Worm (Caenorhabditis elegans): ENCODE data around the gene K01G12.3.

K01G12.3 gene

DNA sequence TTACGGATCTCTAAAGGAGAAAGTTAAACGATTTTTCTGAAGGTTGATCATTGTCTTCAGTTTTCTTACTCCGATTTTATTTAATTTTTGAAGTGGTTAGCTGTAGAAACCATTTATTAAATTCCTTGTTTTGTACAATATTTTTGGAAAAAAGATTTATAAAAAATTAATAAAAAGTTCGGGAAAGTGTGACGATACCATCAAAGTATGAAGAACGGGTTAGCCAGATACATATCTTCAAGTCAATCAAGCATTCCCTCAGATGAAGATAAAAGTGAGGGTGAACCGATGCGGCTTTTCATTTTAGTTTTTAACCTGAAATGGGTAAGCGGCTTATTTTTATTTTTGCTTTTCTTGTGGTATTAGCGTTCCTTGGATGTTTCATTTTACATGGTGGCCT is 27.8 kb upstream of the K01G12.3 start, which contains the start of gene R05A10.6:
Gene R05A10.6, plus strand, starts transcription at position 301 of the 400 bp plus-strand sequence.
- TF ChIP-seq egl-43 (GFP tag; IDR thresholded peaks at IDR 0.05) (no peak), nhr-111 (GFP tag; optimal IDR thresholded peaks at IDR 0.05) (no peak), php-3 (GFP tag; IDR thresholded peaks at IDR 0.05) (no peak), hmg-1.1 (GFP tag; IDR thresholded peaks at IDR 0.05) (no peak), lir-3 (tag; optimal IDR thresholded peaks at IDR 0.05) (no peak), mdl-1 (tag; optimal IDR thresholded peaks at IDR 0.05) (no peak), Y105C5A.15 (GFP tag; IDR thresholded peaks at IDR 0.05) (no peak), T20F7.1 (GFP tag; optimal IDR thresholded peaks at IDR 0.05) (no peak), daf-8 (GFP tag; IDR thresholded peaks at IDR 0.05) (no peak), lin-15B (tag; optimal IDR thresholded peaks at IDR 0.05) (no peak), nhr-102 (tag; optimal IDR thresholded peaks at IDR 0.05) (no peak), mes-2 (tag; optimal IDR thresholded peaks at IDR 0.05; ENCODE audit: poor library complexity, severe bottlenecking) (no peak)

DNA sequence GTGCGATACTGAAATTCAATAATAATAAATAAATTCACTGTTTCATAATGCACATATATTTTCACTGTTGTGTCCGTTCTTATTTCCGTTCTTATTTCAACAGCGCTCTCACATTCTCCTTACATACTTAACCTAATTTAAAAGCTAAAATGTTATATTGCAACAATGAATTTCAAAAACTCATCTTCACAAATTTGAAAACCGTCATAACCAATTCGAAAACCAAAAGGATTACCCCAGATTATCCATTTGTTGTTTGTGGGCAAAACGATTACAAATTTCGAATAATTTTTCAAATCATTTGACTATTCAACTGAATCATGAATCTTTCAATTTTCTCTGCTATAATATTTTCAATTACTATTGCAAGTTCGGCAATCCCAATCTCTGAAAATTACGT is 21.1 kb upstream of the K01G12.3 start, which contains the start of gene R05A10.4:
Gene R05A10.4, plus strand, starts transcription at position 301 of the 400 bp plus-strand sequence.
- TF ChIP-seq tra-1 (GFP tag; IDR thresholded peaks at IDR 0.05): no peak
- no peak for TF ChIP-seq F10B5.3 (tag; optimal IDR thresholded peaks at IDR 0.05)
- no peak for TF ChIP-seq nhr-102 (tag; optimal IDR thresholded peaks at IDR 0.05)
- TF ChIP-seq spr-1 (tag; optimal IDR thresholded peaks at IDR 0.05): no peak
- no peak for TF ChIP-seq fkh-10 (GFP tag; optimal IDR thresholded peaks at IDR 0.05)
- no peak for TF ChIP-seq daf-16 (GFP tag; optimal IDR thresholded peaks at IDR 0.05)
- TF ChIP-seq daf-16 (tag; optimal IDR thresholded peaks at IDR 0.05): no peak
- no peak for TF ChIP-seq dmd-8 (GFP tag; IDR thresholded peaks at IDR 0.05)
- TF ChIP-seq aly-2 (tag; optimal IDR thresholded peaks at IDR 0.05): no peak
- TF ChIP-seq nhr-237 (tag; optimal IDR thresholded peaks at IDR 0.05): no peak
- TF ChIP-seq jun-1 (tag; optimal IDR thresholded peaks at IDR 0.05): no peak
- no peak for TF ChIP-seq unc-62 (GFP tag; optimal IDR thresholded peaks at IDR 0.05 in 1 of 2)
- no peak for TF ChIP-seq unc-62 (tag; optimal IDR thresholded peaks at IDR 0.05)
- TF ChIP-seq zfp-3 (GFP tag; conservative IDR thresholded peaks at IDR 0.05): no peak
- no peak for TF ChIP-seq T20F7.1 (GFP tag; optimal IDR thresholded peaks at IDR 0.05)
- no peak for TF ChIP-seq hlh-30 (tag; optimal IDR thresholded peaks at IDR 0.05; ENCODE audit: insufficient read depth)
- TF ChIP-seq ztf-7 (tag; optimal IDR thresholded peaks at IDR 0.05): no peak

DNA sequence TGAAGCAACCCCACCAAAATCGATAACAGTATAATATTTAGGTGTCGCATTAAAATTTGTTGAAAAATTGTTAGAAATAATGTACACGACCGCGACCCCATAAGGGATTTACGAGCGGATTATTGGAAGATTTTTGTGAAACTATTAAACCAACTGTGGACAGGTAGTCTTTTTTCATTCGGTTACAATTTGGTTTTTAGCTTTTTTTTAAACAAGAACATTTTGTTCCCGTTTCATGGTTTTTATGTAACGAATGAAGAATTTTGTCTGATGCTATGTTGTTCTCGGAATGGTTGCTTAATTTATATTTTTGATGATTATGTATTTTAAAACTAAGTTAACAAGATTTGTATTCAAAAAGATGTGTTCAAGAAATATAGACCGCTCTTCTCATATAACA is 16.9 kb upstream of the K01G12.3 start, which contains the start of gene R05A10.3:
Gene R05A10.3, minus strand, starts transcription at position 101 of the 400 bp plus-strand sequence.
- TF ChIP-seq zip-2 (tag; optimal IDR thresholded peaks at IDR 0.05) (no peak), mxl-2 (GFP tag; conservative IDR thresholded peaks at IDR 0.05) (no peak), D1046.2 (GFP tag; IDR thresholded peaks at IDR 0.05) (no peak), lin-29 (GFP tag; IDR thresholded peaks at IDR 0.05) (no peak), rbr-2 (tag; optimal IDR thresholded peaks at IDR 0.05) (no peak), sdz-12 (GFP tag; optimal IDR thresholded peaks at IDR 0.05) (no peak), lir-3 (tag; optimal IDR thresholded peaks at IDR 0.05) (no peak), aha-1 (tag) (no peak), skn-1 (tag; optimal IDR thresholded peaks at IDR 0.05) (no peak), pha-4 (GFP tag; IDR thresholded peaks at IDR 0.05) (no peak), pha-4 (tag; optimal IDR thresholded peaks at IDR 0.05) (no peak), spr-1 (tag; optimal IDR thresholded peaks at IDR 0.05) (no peak), Y75B8A.6 (GFP tag; IDR thresholded peaks at IDR 0.05) (no peak), zfp-3 (GFP tag; conservative IDR thresholded peaks at IDR 0.05) (no peak), nhr-41 (GFP tag; IDR thresholded peaks at IDR 0.05) (no peak), ceh-62 (tag; optimal IDR thresholded peaks at IDR 0.05) (no peak), duxl-1 (tag; optimal IDR thresholded peaks at IDR 0.05; ENCODE audit: poor library complexity) (no peak)
